Worm (Caenorhabditis elegans) whole organism, L4/young adult: Measurements from ENCODE around the gene Y57A10A.2.

Source experiments
- W03F9.2 ChIP-seq: fragments of 150-350 bp; optimal IDR thresholded peaks from 2 replicates; lab custom pipeline; 2014; ENCODE audit warnings: missing biosample characterization, missing genetic modification characterization
- dao-5 ChIP-seq: sonication (generic microtip); optimal IDR thresholded peaks from 2 replicates; lab custom pipeline; 2016; ENCODE audit warnings: missing genotype, missing genetic modification characterization, moderate library complexity, missing compliant biosample characterization
- him-1 ChIP-seq: sonication (generic microtip); optimal IDR thresholded peaks from 2 replicates; lab custom pipeline; 2016; ENCODE audit warnings: missing genotype, missing genetic modification reagents, missing genetic modification characterization, missing compliant biosample characterization

DNA sequence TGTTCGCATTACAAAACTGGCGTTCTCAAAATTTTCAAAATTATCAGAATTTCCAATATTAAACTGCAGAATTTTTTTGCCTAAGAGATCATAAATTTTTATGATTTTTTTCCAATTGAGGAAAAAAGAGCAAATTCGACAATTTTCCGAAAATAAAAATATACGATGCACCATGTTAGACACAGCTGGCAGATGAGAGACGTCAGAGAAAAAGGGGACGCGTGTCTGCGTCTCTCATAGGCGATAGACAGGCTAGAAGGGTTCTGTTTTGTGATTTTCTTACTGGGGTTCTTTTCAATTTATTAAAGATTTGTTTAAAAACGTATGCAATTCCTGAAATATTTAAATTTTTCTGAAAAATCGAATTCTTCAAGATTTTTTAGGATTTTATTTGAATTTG lies 15.6 kb downstream of the Y57A10A.2 start:
- TF ChIP-seq him-1 (no peak), dao-5 (tag; lab: Kevin White, UChicago) (no peak), W03F9.2 (tag; lab: Kevin White, UChicago) (no peak)
